Worm (Caenorhabditis elegans): ENCODE results near the gene srd-63.

srd-63 gene

DNA sequence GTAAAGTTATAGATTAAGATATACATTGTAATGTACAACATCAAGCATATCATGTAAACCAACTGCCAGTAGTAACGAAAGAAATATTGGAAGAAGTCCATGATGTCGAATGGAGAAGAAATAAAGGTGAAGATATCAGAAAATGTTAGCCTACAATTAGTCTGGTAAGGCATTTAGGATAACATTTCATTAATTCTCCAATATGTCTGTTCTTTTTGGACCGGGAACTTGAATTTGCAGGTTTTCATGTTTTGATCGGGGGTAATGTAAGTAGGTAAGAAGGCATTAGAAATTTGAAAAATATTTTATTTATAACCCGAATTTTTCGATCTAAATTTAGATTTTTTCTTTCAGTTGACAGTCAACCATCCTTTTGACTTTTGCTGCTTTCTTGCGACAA is at the start of gene srd-63:
srd-63 (minus strand) TSS at position 101 of the 400 bp plus-strand sequence.
- TF ChIP-seq dpl-1 (GFP tag; optimal IDR thresholded peaks at IDR 0.05) (no peak), D1046.2 (GFP tag; IDR thresholded peaks at IDR 0.05) (no peak), ztf-7 (tag; optimal IDR thresholded peaks at IDR 0.05) (no peak), nhr-237 (tag; optimal IDR thresholded peaks at IDR 0.05) (no peak), ces-1 (GFP tag; optimal IDR thresholded peaks at IDR 0.05) (no peak), ama-1 (optimal IDR thresholded peaks at IDR 0.05) (no peak), daf-12 (tag; optimal IDR thresholded peaks at IDR 0.05) (no peak), madf-9 (GFP tag; conservative IDR thresholded peaks at IDR 0.05) (no peak), Y5F2A.4 (GFP tag; optimal IDR thresholded peaks at IDR 0.05) (no peak), ceh-32 (tag; optimal IDR thresholded peaks at IDR 0.05; ENCODE audit: poor library complexity) (no peak), madf-5 (GFP tag; IDR thresholded peaks at IDR 0.05) (no peak), nhr-28 (tag; optimal IDR thresholded peaks at IDR 0.05) (no peak), nhr-111 (GFP tag; optimal IDR thresholded peaks at IDR 0.05) (no peak), nhr-25 (tag; optimal IDR thresholded peaks at IDR 0.05; ENCODE audit: borderline replicate concordance, insufficient read depth) (no peak), lin-13 (GFP tag; optimal IDR thresholded peaks at IDR 0.05) (no peak), hif-1 (tag; optimal IDR thresholded peaks at IDR 0.05) (no peak), gei-8 (GFP tag; optimal IDR thresholded peaks at IDR 0.05) (no peak)

DNA sequence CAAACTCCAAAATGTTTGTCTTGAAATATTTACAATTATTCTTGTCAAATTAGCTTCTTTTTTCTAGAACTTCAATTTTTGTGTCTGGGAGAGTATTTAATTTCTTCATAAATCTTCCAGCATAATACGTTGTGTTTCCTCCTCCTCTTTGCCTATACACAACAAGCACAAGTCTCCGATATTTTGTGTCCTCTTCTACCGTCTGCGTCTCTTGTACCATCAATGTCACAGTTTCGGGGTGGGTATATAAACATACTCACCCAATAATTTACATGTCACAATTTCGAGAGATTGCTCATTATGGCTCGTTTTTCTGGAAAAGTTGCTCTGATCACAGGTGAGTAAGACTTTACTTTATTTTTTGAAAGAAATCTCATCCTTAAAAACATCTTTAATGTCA is 43.9 kb upstream of the srd-63 start, which contains the start of gene F26D2.15:
F26D2.15 (plus strand) TSS at position 301 of the 400 bp plus-strand sequence.
- peak in 1 of 2 experiments; percentile 72 for TF ChIP-seq unc-62 (GFP tag; optimal IDR thresholded peaks at IDR 0.05 in 1 of 2)
- TF ChIP-seq unc-62 (tag; optimal IDR thresholded peaks at IDR 0.05), result no peak
- TF ChIP-seq T20F7.1 (GFP tag; optimal IDR thresholded peaks at IDR 0.05), result no peak

DNA sequence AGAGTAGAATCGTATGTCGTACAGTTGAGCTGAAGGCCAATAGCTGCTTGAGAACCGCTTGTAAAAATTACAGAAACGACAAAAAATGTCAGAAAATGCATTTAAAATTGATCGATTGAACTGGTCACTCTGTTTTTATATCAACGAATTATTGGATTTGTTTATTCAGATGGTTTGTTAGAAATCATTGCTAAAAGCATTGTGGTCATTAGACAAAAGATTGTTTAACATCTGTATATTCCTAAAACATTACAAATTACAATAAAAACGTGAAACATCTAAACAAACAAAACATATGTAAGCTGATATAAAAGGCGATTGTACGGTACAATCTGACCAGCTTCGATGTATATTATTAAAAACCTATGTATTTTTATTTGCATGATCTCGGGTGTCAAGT is 41.9 kb upstream of the srd-63 start, which contains the start of the genes F26D2.13 and F26D2.14:
F26D2.13 (minus strand) TSS at position 101 of the 400 bp plus-strand sequence.
F26D2.14 (plus strand) TSS at position 346 of the 400 bp plus-strand sequence.
- TF ChIP-seq nhr-41 (GFP tag; IDR thresholded peaks at IDR 0.05) (no peak), aha-1 (tag) (peak; percentile 82)

DNA sequence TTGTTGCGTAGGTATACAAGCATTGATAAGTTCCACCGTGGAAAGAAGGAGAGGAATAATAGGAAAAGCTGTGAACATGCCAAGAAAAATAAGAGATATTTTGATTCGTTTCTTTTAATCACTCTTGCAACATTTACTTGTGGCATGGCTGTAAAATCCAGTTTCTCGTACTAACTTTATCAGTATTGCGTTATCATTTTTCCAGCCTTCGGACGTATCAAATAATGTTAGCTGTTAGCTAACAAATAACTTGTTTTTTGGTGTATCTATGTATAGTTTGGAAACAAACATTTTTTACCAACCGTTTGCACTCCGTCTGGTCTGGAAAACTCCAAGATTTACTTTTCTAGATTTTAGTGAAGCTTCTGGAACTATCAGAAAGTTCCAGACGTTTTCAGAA is 39.8 kb upstream of the srd-63 start, which contains the start of gene clec-234:
clec-234 (minus strand) TSS at position 101 of the 400 bp plus-strand sequence.
- no peak for TF ChIP-seq set-16 (GFP tag; IDR thresholded peaks at IDR 0.05)
- no peak for TF ChIP-seq tra-1 (GFP tag; IDR thresholded peaks at IDR 0.05)
- no peak for TF ChIP-seq ctbp-1 (GFP tag; IDR thresholded peaks at IDR 0.05)
- TF ChIP-seq lin-1 (GFP tag; IDR thresholded peaks at IDR 0.05), result no peak
- no peak for TF ChIP-seq mdt-29 (GFP tag; IDR thresholded peaks at IDR 0.05)
- TF ChIP-seq tag-97 (GFP tag; IDR thresholded peaks at IDR 0.05), result no peak
- TF ChIP-seq ZK546.5 (tag; optimal IDR thresholded peaks at IDR 0.05), result no peak

DNA sequence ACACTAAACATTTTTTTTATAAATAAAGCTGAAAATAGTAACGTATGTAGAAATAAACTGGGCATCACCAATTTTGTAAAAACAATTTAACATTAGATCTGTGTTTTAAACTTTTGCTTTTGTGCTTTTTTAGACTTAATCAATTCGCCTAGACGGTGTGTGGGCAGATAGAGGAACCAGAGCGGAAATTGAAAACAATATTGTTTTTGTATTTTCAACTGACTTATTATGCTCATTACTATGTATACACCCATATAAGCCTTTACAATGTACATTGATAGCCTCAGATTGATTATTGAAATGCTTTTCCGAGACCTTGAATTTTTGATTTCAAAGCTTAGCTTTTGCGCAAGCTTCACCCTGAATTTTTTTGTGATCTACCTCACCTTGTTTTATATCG is 36.3 kb upstream of the srd-63 start, which contains the start of gene str-73:
str-73 (plus strand) TSS at position 301 of the 400 bp plus-strand sequence.
- no peak for TF ChIP-seq madf-5 (GFP tag; IDR thresholded peaks at IDR 0.05)
- TF ChIP-seq D1046.2 (GFP tag; IDR thresholded peaks at IDR 0.05), result no peak
- TF ChIP-seq ceh-32 (tag; optimal IDR thresholded peaks at IDR 0.05; ENCODE audit: poor library complexity), result no peak
- no peak for TF ChIP-seq ceh-62 (tag; optimal IDR thresholded peaks at IDR 0.05)
- TF ChIP-seq fos-1 (tag; optimal IDR thresholded peaks at IDR 0.05), result no peak
- TF ChIP-seq lin-38 (GFP tag; IDR thresholded peaks at IDR 0.05), result no peak
- no peak for TF ChIP-seq mxl-2 (GFP tag; conservative IDR thresholded peaks at IDR 0.05)
- TF ChIP-seq ctbp-1 (GFP tag; IDR thresholded peaks at IDR 0.05), result no peak
- TF ChIP-seq set-16 (GFP tag; IDR thresholded peaks at IDR 0.05), result no peak
- TF ChIP-seq daf-16 (GFP tag; optimal IDR thresholded peaks at IDR 0.05), result no peak
- no peak for TF ChIP-seq daf-16 (tag; optimal IDR thresholded peaks at IDR 0.05)
- no peak for TF ChIP-seq daf-19 (GFP tag; conservative IDR thresholded peaks at IDR 0.05)
- no peak for TF ChIP-seq T26A8.4 (GFP tag; IDR thresholded peaks at IDR 0.05)
- no peak for TF ChIP-seq dmd-6 (GFP tag; IDR thresholded peaks at IDR 0.05)
- TF ChIP-seq daf-8 (GFP tag; IDR thresholded peaks at IDR 0.05), result no peak
- no peak for TF ChIP-seq T20F7.1 (GFP tag; optimal IDR thresholded peaks at IDR 0.05)
- TF ChIP-seq F44E2.7 (GFP tag; IDR thresholded peaks at IDR 0.05), result no peak
